Worm (Caenorhabditis elegans) whole organism, L2 larva: ENCODE results near the gene fbxa-112.
"Not testable (repeated sequence)": the region's sequence is repeated elsewhere in the genome, so short reads cannot be mapped to it uniquely, and the experiment has no call there.

Experiments used
- C34F6.9 ChIP-seq: fragments of 150-350 bp; optimal IDR thresholded peaks from 2 replicates; lab custom pipeline; 2014; ENCODE audit warnings: missing biosample characterization, missing genetic modification characterization
- F13H6.1 ChIP-seq: sonication (generic microtip); optimal IDR thresholded peaks from 2 replicates; lab custom pipeline; 2016; ENCODE audit warnings: missing genetic modification characterization, missing compliant biosample characterization
- R02D3.7 ChIP-seq: fragments of 150-350 bp; optimal IDR thresholded peaks from 2 replicates; lab custom pipeline; 2014; ENCODE audit warnings: missing biosample characterization, missing genetic modification characterization
- Y55F3AM.14 ChIP-seq: fragments of 200-800 bp; sonication (Bioruptor generic); optimal IDR thresholded peaks from 2 replicates; lab custom pipeline; 2018; ENCODE audit warnings: mild to moderate bottlenecking, missing genetic modification characterization, missing compliant biosample characterization
- ZK546.5 ChIP-seq: sonication (generic microtip); optimal IDR thresholded peaks from 2 replicates; lab custom pipeline; 2017; ENCODE audit warnings: missing biosample characterization, missing genetic modification characterization
- alr-1 ChIP-seq: fragments of 150-350 bp; optimal IDR thresholded peaks from 2 replicates; lab custom pipeline; 2014; ENCODE audit warnings: missing biosample characterization, missing genetic modification characterization
- aly-2 ChIP-seq: fragments of 150-350 bp; optimal IDR thresholded peaks from 2 replicates; lab custom pipeline; 2014; ENCODE audit warnings: missing biosample characterization, missing genetic modification characterization
- ceh-16 ChIP-seq: fragments of 150-350 bp; optimal IDR thresholded peaks from 2 replicates; lab custom pipeline; 2014; ENCODE audit warnings: missing biosample characterization, missing genetic modification characterization
- crh-2 ChIP-seq: sonication (generic microtip); optimal IDR thresholded peaks from 2 replicates; lab custom pipeline; 2017; ENCODE audit warnings: missing biosample characterization, missing genetic modification characterization
- dmd-4 ChIP-seq: sonication (generic microtip); optimal IDR thresholded peaks from 2 replicates; lab custom pipeline; 2017; ENCODE audit warnings: missing biosample characterization, missing genetic modification characterization
- egl-27 ChIP-seq: sonication (generic microtip); optimal IDR thresholded peaks from 3 replicates; lab custom pipeline; 2017; ENCODE audit warnings: missing biosample characterization, missing genetic modification reagents, missing genetic modification characterization
- fos-1 ChIP-seq: fragments of 150-350 bp; optimal IDR thresholded peaks from 2 replicates; lab custom pipeline; 2014; ENCODE audit warnings: missing biosample characterization, missing genetic modification characterization
- gmeb-1 ChIP-seq: fragments of 150-350 bp; optimal IDR thresholded peaks from 2 replicates; lab custom pipeline; 2014; ENCODE audit warnings: missing biosample characterization, missing genetic modification characterization
- lin-11 ChIP-seq: fragments of 150-350 bp; sonication (generic microtip); optimal IDR thresholded peaks from 2 replicates; lab custom pipeline; 2014; ENCODE audit warnings: missing biosample characterization, missing genetic modification characterization, inconsistent platforms, mixed read lengths
- lin-13 ChIP-seq: fragments of 150-350 bp; optimal IDR thresholded peaks from 2 replicates; lab custom pipeline; 2014; ENCODE audit warnings: missing biosample characterization, missing genetic modification reagents, missing genetic modification characterization
- lin-39 ChIP-seq: fragments of 150-350 bp; optimal IDR thresholded peaks from 2 replicates; lab custom pipeline; 2014; ENCODE audit warnings: missing biosample characterization, missing genetic modification reagents, missing genetic modification characterization
- lsy-2 ChIP-seq, 2 experiments: fragments of 150-350 bp in 1 of 2; sonication (generic microtip) in 1 of 2; optimal IDR thresholded peaks; 2 replicates each; lab custom pipeline; 2014 to 2017; ENCODE audit warnings: missing biosample characterization in 2 of 2, missing genetic modification characterization in 2 of 2
- mbf-1 ChIP-seq: sonication (generic microtip); optimal IDR thresholded peaks from 2 replicates; lab custom pipeline; 2017; ENCODE audit warnings: missing biosample characterization, missing genetic modification characterization
- mdl-1 ChIP-seq, 2 experiments: fragments of 150-350 bp in 1 of 2; sonication (generic microtip) in 1 of 2; optimal IDR thresholded peaks; 2 replicates each; lab custom pipeline; 2017; ENCODE audit warnings: missing biosample characterization in 2 of 2, missing genetic modification characterization in 2 of 2
- nhr-10 ChIP-seq: sonication (generic microtip); optimal IDR thresholded peaks from 2 replicates; lab custom pipeline; 2017; ENCODE audit warnings: missing biosample characterization, missing genetic modification characterization
- nhr-12 ChIP-seq: fragments of 150-350 bp; optimal IDR thresholded peaks from 2 replicates; lab custom pipeline; 2014; ENCODE audit warnings: missing biosample characterization, missing genetic modification characterization
- nhr-237 ChIP-seq: fragments of 150-350 bp; optimal IDR thresholded peaks from 2 replicates; lab custom pipeline; 2014; ENCODE audit warnings: missing biosample characterization, missing genetic modification characterization
- nhr-25 ChIP-seq: fragments of 150-350 bp; sonication (generic microtip); optimal IDR thresholded peaks from 3 replicates; lab custom pipeline; 2014; ENCODE audit warnings: missing biosample characterization, missing genetic modification characterization
- nhr-6 ChIP-seq: fragments of 150-350 bp; optimal IDR thresholded peaks from 2 replicates; lab custom pipeline; 2014; ENCODE audit warnings: missing biosample characterization, missing genetic modification characterization
- nhr-77 ChIP-seq: fragments of 150-350 bp; optimal IDR thresholded peaks from 2 replicates; lab custom pipeline; 2014; ENCODE audit warnings: missing biosample characterization, missing genetic modification characterization
- skn-1 ChIP-seq: sonication (generic microtip); optimal IDR thresholded peaks from 2 replicates; lab custom pipeline; 2017; ENCODE audit warnings: missing biosample characterization, missing genetic modification characterization
- sma-9 ChIP-seq, 2 experiments: fragments of 150-350 bp in 1 of 2; sonication (generic microtip) in 1 of 2; optimal IDR thresholded peaks; 2 replicates each; lab custom pipeline; 2014 to 2016; ENCODE audit warnings: missing genetic modification characterization in 2 of 2, mild to moderate bottlenecking in 1 of 2, missing biosample characterization in 1 of 2, missing compliant biosample characterization in 1 of 2, missing genetic modification reagents in 1 of 2, moderate library complexity in 1 of 2
- unc-55 ChIP-seq: fragments of 150-350 bp; sonication (generic microtip); optimal IDR thresholded peaks from 3 replicates; lab custom pipeline; 2014; ENCODE audit warnings: missing biosample characterization, missing genetic modification reagents, missing genetic modification characterization
- unc-62 ChIP-seq: fragments of 150-350 bp; optimal IDR thresholded peaks from 2 replicates; lab custom pipeline; 2014; ENCODE audit warnings: missing biosample characterization, missing genetic modification reagents, missing genetic modification characterization
- ztf-11 ChIP-seq: sonication (generic microtip); optimal IDR thresholded peaks from 2 replicates; lab custom pipeline; 2017; ENCODE audit warnings: missing biosample characterization, missing genetic modification characterization
- ztf-4 ChIP-seq: fragments of 150-350 bp; optimal IDR thresholded peaks from 2 replicates; lab custom pipeline; 2014; ENCODE audit warnings: missing biosample characterization, missing genetic modification characterization

The fbxa-112 gene

DNA sequence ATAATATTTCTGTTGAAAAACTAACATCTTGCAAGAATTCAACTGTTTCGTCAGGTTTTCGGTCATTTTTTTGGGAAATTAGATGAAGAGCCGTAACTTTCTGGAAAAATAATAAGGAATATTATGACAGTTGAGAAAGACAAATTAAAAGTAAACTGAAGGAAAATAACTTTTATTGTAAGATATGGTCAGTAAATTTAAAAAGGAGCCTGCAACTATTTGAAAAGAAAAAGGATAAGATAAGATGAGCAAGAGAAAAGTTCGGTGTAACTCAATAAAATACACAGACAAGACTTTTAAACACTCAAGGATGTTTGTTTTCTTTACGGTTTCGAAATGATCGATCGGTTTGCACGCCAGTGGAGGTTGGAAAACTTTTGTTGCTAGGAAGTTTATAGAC, 1.7 kb upstream of the fbxa-112 start, which contains the start of gene fbxa-111:
Gene fbxa-111, minus strand, starts transcription at position 101 of the 400 bp plus-strand sequence.
- not testable (repeated sequence) for TF ChIP-seq lsy-2 (tag; optimal IDR thresholded peaks at IDR 0.05; lab: Kevin White, UChicago); nhr-77 (tag; lab: Kevin White, UChicago); ztf-4 (tag; lab: Kevin White, UChicago)
- TF ChIP-seq, all 48 proteins: peak for 0; not testable (repeated sequence) for 48

DNA sequence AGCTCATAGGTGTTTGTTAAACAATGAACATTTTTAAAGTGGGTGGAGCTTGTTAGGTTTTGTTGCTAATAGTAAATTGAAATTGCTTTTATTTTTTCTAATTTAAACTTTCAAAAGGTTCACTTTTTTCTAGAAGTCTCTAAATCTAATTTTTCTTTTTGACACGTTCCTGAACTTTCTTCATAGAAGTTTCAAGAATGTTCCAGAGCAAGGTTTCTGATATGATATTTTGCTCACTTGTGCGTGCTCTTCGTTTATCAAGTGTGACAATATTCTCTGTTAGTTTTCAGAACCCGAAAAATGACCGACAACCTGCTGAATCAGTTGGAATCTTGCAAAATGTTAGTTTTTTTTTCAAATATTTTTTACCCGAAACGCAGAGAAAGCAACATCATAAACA, 9.2 kb downstream of the fbxa-112 start, which contains the start of gene fbxa-148:
Gene fbxa-148, plus strand, starts transcription at position 301 of the 400 bp plus-strand sequence.
- TF ChIP-seq lin-13 (GFP tag; lab: Kevin White, UChicago); ceh-16 (tag; lab: Kevin White, UChicago); dmd-4: not testable (repeated sequence)

DNA sequence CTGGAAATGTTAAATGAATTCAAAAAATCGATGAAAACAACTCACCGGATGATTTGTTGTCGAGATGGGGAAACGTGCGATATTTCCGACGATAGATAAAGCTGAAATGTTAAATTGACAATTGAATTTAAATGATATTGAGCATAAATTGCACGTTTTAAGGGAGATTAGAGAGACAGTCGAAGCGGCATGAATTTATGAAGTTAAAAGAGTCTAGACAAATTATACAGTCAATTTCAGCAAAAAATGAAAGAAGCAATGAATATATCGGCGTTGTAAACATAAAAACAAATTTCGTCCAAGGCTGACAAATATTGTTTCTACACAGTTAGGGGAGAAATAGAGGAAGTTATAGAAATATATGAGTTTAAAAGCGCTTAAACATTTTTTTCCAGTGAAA, 20.6 kb downstream of the fbxa-112 start, which contains the start of gene Y102A5C.36:
Gene Y102A5C.36, minus strand, starts transcription at position 101 of the 400 bp plus-strand sequence.
- no peak for TF ChIP-seq nhr-12 (tag; lab: Kevin White, UChicago)
- no peak for TF ChIP-seq lin-13 (GFP tag; lab: Kevin White, UChicago)
- TF ChIP-seq alr-1 (tag; lab: Kevin White, UChicago): no peak
- no peak for TF ChIP-seq skn-1 (tag; lab: Kevin White, UChicago)
- no peak for TF ChIP-seq unc-55
- no peak for TF ChIP-seq mdl-1 (tag; optimal IDR thresholded peaks at IDR 0.05; lab: Kevin White, UChicago)
- TF ChIP-seq Y55F3AM.14: no peak
- no peak for TF ChIP-seq egl-27 (tag; lab: Kevin White, UChicago)
- TF ChIP-seq nhr-25: no peak
- TF ChIP-seq lin-39 (tag; lab: Kevin White, UChicago): no peak
- TF ChIP-seq sma-9 (GFP tag; optimal IDR thresholded peaks at IDR 0.05; lab: Kevin White, UChicago): no peak
- no peak for TF ChIP-seq sma-9 (tag; optimal IDR thresholded peaks at IDR 0.05; lab: Kevin White, UChicago)
- TF ChIP-seq F13H6.1: no peak
- TF ChIP-seq C34F6.9 (tag; lab: Kevin White, UChicago): no peak

DNA sequence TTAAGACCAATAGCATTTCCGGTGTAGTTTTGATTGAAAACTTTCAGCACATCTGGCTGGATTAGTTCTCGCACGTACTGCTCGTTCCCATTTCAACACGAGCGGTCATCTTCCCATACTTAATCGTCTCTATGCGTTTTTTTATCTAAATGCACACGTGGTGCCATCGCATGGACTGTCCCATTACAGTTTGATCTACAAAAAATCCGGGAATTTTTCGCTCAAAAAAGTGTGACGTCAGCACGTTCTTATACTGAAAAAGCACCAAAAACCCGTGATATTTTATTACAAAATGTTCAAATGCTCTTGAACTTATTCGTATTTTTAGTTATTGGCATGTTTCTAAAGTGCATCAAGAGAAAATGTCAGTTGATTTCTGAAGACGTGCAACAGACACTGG, 26.0 kb downstream of the fbxa-112 start, which contains the start of gene Y102A5C.4:
Gene Y102A5C.4, plus strand, starts transcription at position 301 of the 400 bp plus-strand sequence.
- no peak for TF ChIP-seq lin-11 (tag; lab: Kevin White, UChicago)
- TF ChIP-seq nhr-77 (tag; lab: Kevin White, UChicago): no peak
- no peak for TF ChIP-seq fos-1 (tag; lab: Kevin White, UChicago)
- TF ChIP-seq dmd-4: no peak
- TF ChIP-seq nhr-237: no peak
- no peak for TF ChIP-seq lin-39 (tag; lab: Kevin White, UChicago)
- TF ChIP-seq lsy-2 (tag; optimal IDR thresholded peaks at IDR 0.05; lab: Kevin White, UChicago): no peak
- TF ChIP-seq unc-55: no peak
- TF ChIP-seq mbf-1 (tag; lab: Kevin White, UChicago): no peak
- no peak for TF ChIP-seq mdl-1 (tag; optimal IDR thresholded peaks at IDR 0.05; lab: Kevin White, UChicago)
- no peak for TF ChIP-seq ZK546.5 (tag; lab: Kevin White, UChicago)
- TF ChIP-seq nhr-6 (tag; lab: Kevin White, UChicago): no peak
- TF ChIP-seq lin-13 (GFP tag; lab: Kevin White, UChicago): no peak
- TF ChIP-seq, all 48 proteins: peak for 0

DNA sequence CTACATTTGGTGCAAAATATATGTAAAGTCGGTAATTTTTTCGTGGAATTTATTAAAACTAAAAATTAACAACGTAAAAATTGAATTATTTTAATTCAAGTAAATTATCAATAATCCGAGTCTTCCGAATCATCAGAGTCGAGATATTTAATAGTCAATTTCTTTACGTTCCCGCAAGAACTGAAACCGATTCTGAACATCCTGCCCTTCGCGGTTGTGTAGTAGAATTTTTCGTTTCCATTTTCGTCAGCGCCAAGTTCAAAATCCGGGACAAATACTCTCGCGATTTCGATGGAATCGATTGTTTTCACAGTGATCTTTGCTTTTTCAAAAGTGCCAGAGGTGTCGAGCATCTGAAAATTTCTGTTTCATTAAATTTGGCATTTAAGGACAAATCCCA, 28.2 kb downstream of the fbxa-112 start:
- TF ChIP-seq lsy-2 (tag; optimal IDR thresholded peaks at IDR 0.05; lab: Kevin White, UChicago): no peak

DNA sequence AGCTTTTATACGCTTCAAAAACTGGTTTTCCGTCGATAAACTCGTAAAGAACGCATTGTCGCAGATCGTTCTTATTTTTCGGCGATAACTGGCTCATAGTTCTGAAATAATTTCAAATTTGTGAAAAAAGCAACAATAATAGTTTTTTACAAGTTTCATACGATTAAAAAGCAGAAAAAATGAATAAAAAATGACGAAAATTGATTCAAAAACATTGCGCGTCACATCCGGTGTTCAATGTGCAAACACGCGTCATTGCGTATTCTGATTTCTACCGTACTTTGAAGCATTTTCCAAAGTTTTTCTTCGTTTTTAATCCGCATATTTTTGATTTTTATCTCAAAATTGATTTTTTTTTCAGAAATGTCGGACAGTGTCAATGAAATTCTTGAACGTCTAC, 29.5 kb downstream of the fbxa-112 start, which contains the start of the genes fbxa-206 and Y102A5C.2:
Gene fbxa-206, minus strand, starts transcription at position 101 of the 400 bp plus-strand sequence.
Gene Y102A5C.2, plus strand, starts transcription at position 354 of the 400 bp plus-strand sequence.
- TF ChIP-seq lin-11 (tag; lab: Kevin White, UChicago): no peak
- TF ChIP-seq ZK546.5 (tag; lab: Kevin White, UChicago): no peak
- no peak for TF ChIP-seq sma-9 (GFP tag; optimal IDR thresholded peaks at IDR 0.05; lab: Kevin White, UChicago)
- no peak for TF ChIP-seq sma-9 (tag; optimal IDR thresholded peaks at IDR 0.05; lab: Kevin White, UChicago)
- TF ChIP-seq dmd-4: no peak
- no peak for TF ChIP-seq egl-27 (tag; lab: Kevin White, UChicago)
- no peak for TF ChIP-seq aly-2 (tag; lab: Kevin White, UChicago)
- no peak for TF ChIP-seq unc-55
- no peak for TF ChIP-seq R02D3.7
- no peak for TF ChIP-seq ztf-11
- TF ChIP-seq mbf-1 (tag; lab: Kevin White, UChicago): no peak
- no peak for TF ChIP-seq unc-62
- no peak for TF ChIP-seq F13H6.1
- no peak for TF ChIP-seq nhr-77 (tag; lab: Kevin White, UChicago)
- TF ChIP-seq gmeb-1 (tag; lab: Kevin White, UChicago): no peak
- no peak for TF ChIP-seq crh-2
- TF ChIP-seq nhr-10 (tag; lab: Kevin White, UChicago): no peak
